Worm (Caenorhabditis elegans): Measurements from ENCODE around the gene sul-1.

DNA sequence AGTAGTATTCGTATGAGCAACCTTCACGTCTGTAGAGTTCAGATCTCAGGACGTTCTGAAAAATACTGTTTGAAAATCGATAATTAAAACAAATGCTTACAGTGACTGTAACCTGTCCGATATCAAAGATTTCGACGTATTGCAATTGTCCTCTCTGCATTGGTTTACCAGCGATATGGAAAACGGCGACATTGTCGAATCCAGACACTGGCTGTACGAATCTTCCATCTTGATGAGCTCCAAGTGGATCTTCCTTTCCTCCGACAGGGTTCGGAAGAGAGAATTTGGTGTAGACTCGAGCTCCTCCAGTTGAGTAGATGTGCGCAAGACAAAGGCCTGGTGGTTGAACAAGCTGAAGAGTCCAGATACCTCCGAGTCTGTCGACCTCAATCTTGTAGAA lies 42.0 kb downstream of the sul-1 start:
- no peak for TF ChIP-seq nhr-12 (tag; optimal IDR thresholded peaks at IDR 0.05)
- no peak for TF ChIP-seq dmd-4 (tag; optimal IDR thresholded peaks at IDR 0.05)
- no peak for TF ChIP-seq fos-1 (tag; optimal IDR thresholded peaks at IDR 0.05)
- no peak for TF ChIP-seq nhr-77 (tag; optimal IDR thresholded peaks at IDR 0.05)
- no peak for TF ChIP-seq nhr-11 (tag; optimal IDR thresholded peaks at IDR 0.05)
- TF ChIP-seq ceh-16 (tag; optimal IDR thresholded peaks at IDR 0.05), result no peak
- TF ChIP-seq ztf-4 (tag; optimal IDR thresholded peaks at IDR 0.05), result no peak
- no peak for TF ChIP-seq lsy-2 (tag; optimal IDR thresholded peaks at IDR 0.05)
